In genomic region chrX:16288492-16288964, dm6 we compare ENCODE assay signal across 1 fruit fly cellular context.
TF ChIP-seq lines count a peak whose summit lies in the region.

CG32576 (minus strand) TSS chrX:16288533.
caz (plus strand) TSS chrX:16288810.

TF ChIP-seq in whole organism, embryonic, 481 proteins besides CTCF, POLR2A, EP300 and RAD21 (continued from another document and continues in another):
- TF ChIP-seq dan (GFP tag; IDR thresholded peaks at IDR 0.05; lab: Robert Waterston, UW): no peak
- no peak for TF ChIP-seq Dek (tag; optimal IDR thresholded peaks at IDR 0.05; lab: Kevin White, UChicago)
- no peak for TF ChIP-seq eyg (GFP tag; optimal IDR thresholded peaks at IDR 0.05; lab: Kevin White, UChicago)
- no peak for TF ChIP-seq aop (GFP tag; IDR thresholded peaks at IDR 0.05; lab: Robert Waterston, UW)
- no peak for TF ChIP-seq HmgD (GFP tag; optimal IDR thresholded peaks at IDR 0.05; lab: Kevin White, UChicago)
- no peak for TF ChIP-seq Kr (GFP tag; optimal IDR thresholded peaks at IDR 0.05; lab: Kevin White, UChicago)
- TF ChIP-seq CG11398 (GFP tag; optimal IDR thresholded peaks at IDR 0.05; lab: Kevin White, UChicago): no peak
- TF ChIP-seq fu2 (GFP tag; optimal IDR thresholded peaks at IDR 0.05; lab: Kevin White, UChicago): no peak
- no peak for TF ChIP-seq CG3407 (GFP tag; optimal IDR thresholded peaks at IDR 0.05; lab: Kevin White, UChicago)
- TF ChIP-seq CG9609 (GFP tag; optimal IDR thresholded peaks at IDR 0.05; lab: Kevin White, UChicago): no peak
- no peak for TF ChIP-seq E2f1 (GFP tag; IDR thresholded peaks at IDR 0.05; lab: Robert Waterston, UW)
- TF ChIP-seq Dip3 (GFP tag; optimal IDR thresholded peaks at IDR 0.05; lab: Kevin White, UChicago): peak; percentile 7
- TF ChIP-seq Dad (GFP tag; optimal IDR thresholded peaks at IDR 0.05; lab: Kevin White, UChicago): no peak
- peak; percentile 61 for TF ChIP-seq CG12391 (tag; optimal IDR thresholded peaks at IDR 0.05; lab: Kevin White, UChicago)
- TF ChIP-seq C15 (GFP tag; IDR thresholded peaks at IDR 0.05; lab: Robert Waterston, UW): no peak
- no peak for TF ChIP-seq CG13123 (GFP tag; optimal IDR thresholded peaks at IDR 0.05; lab: Kevin White, UChicago)
- TF ChIP-seq chinmo (GFP tag; IDR thresholded peaks at IDR 0.05; lab: Robert Waterston, UW; ENCODE audit: partially characterized antibody): no peak
- TF ChIP-seq HLH4C (GFP tag; IDR thresholded peaks at IDR 0.05; lab: Robert Waterston, UW; ENCODE audit: partially characterized antibody): peak; percentile 55; the same call in 2 of the 3 replicates
- no peak for TF ChIP-seq CG6765 (GFP tag; optimal IDR thresholded peaks at IDR 0.05; lab: Kevin White, UChicago)
- no peak for TF ChIP-seq en (GFP tag; optimal IDR thresholded peaks at IDR 0.05; lab: Kevin White, UChicago)
- no peak for TF ChIP-seq CG18764 (GFP tag; optimal IDR thresholded peaks at IDR 0.05; lab: Kevin White, UChicago)
- TF ChIP-seq CG6689 (GFP tag; IDR thresholded peaks at IDR 0.05; lab: Robert Waterston, UW): 0 out of 2 replicates have a peak, but pooled peaks have one; percentile 11
- no peak for TF ChIP-seq insv (GFP tag; optimal IDR thresholded peaks at IDR 0.05; lab: Kevin White, UChicago)
- no peak for TF ChIP-seq CrebB (tag; optimal IDR thresholded peaks at IDR 0.05; lab: Kevin White, UChicago)
- no peak for TF ChIP-seq Gug (GFP tag; IDR thresholded peaks at IDR 0.05; lab: Robert Waterston, UW)
- TF ChIP-seq Lim3 (GFP tag; IDR thresholded peaks at IDR 0.05; lab: Robert Waterston, UW): no peak
- TF ChIP-seq sd (tag; optimal IDR thresholded peaks at IDR 0.05; lab: Kevin White, UChicago): peak; percentile 81
- TF ChIP-seq BtbVII (GFP tag; optimal IDR thresholded peaks at IDR 0.05; lab: Kevin White, UChicago): no peak
- TF ChIP-seq wek (GFP tag; optimal IDR thresholded peaks at IDR 0.05; lab: Kevin White, UChicago): no peak
- peak in 1 of 2 experiments; percentile 12 for TF ChIP-seq Pdp1 (GFP tag; optimal IDR thresholded peaks at IDR 0.05; lab: Kevin White, UChicago)
- TF ChIP-seq Dp (GFP tag; optimal IDR thresholded peaks at IDR 0.05; lab: Kevin White, UChicago): peak; percentile 50
- TF ChIP-seq CG6854 (GFP tag; optimal IDR thresholded peaks at IDR 0.05; lab: Kevin White, UChicago): no peak
- TF ChIP-seq kah (GFP tag; optimal IDR thresholded peaks at IDR 0.05; lab: Kevin White, UChicago): no peak
- no peak for TF ChIP-seq CG12236 (GFP tag; optimal IDR thresholded peaks at IDR 0.05; lab: Kevin White, UChicago)
- no peak for TF ChIP-seq CG11695 (GFP tag; IDR thresholded peaks at IDR 0.05; lab: Robert Waterston, UW)
- no peak for TF ChIP-seq Poxn (GFP tag; IDR thresholded peaks at IDR 0.05; lab: Robert Waterston, UW)
- no peak for TF ChIP-seq CG3065 (GFP tag; optimal IDR thresholded peaks at IDR 0.05; lab: Kevin White, UChicago)
- peak; percentile 22 for TF ChIP-seq twi (tag; optimal IDR thresholded peaks at IDR 0.05; lab: Kevin White, UChicago)
- TF ChIP-seq CG5953 (GFP tag; IDR thresholded peaks at IDR 0.05; lab: Robert Waterston, UW): no peak
- TF ChIP-seq maf-S (GFP tag; optimal IDR thresholded peaks at IDR 0.05; lab: Kevin White, UChicago): no peak
- no peak for TF ChIP-seq H2.0 (GFP tag; IDR thresholded peaks at IDR 0.05; lab: Robert Waterston, UW)
- TF ChIP-seq CG7928 (GFP tag; optimal IDR thresholded peaks at IDR 0.05; lab: Kevin White, UChicago): peak; percentile 95
- TF ChIP-seq CG8765 (GFP tag; IDR thresholded peaks at IDR 0.05; lab: Robert Waterston, UW): no peak
- TF ChIP-seq CG15011 (GFP tag; optimal IDR thresholded peaks at IDR 0.05; lab: Kevin White, UChicago): no peak
- peak; percentile 15 for TF ChIP-seq vfl (GFP tag; optimal IDR thresholded peaks at IDR 0.05; lab: Kevin White, UChicago)
- TF ChIP-seq CG7556 (GFP tag; optimal IDR thresholded peaks at IDR 0.05; lab: Kevin White, UChicago): peak; percentile 32
- TF ChIP-seq CG11504 (tag; optimal IDR thresholded peaks at IDR 0.05; lab: Kevin White, UChicago): no peak
- no peak for TF ChIP-seq ab (GFP tag; optimal IDR thresholded peaks at IDR 0.05; lab: Kevin White, UChicago)
- peak; percentile 64 for TF ChIP-seq CG16813 (GFP tag; IDR thresholded peaks at IDR 0.05; lab: Robert Waterston, UW; ENCODE audit: partially characterized antibody)
- TF ChIP-seq so (GFP tag; IDR thresholded peaks at IDR 0.05; lab: Robert Waterston, UW): no peak
- peak; percentile 40 for TF ChIP-seq lilli (GFP tag; optimal IDR thresholded peaks at IDR 0.05; lab: Kevin White, UChicago)
- 0 out of 3 replicates have a peak, but pooled peaks have one; percentile 34 for TF ChIP-seq ken (GFP tag; IDR thresholded peaks at IDR 0.05; lab: Robert Waterston, UW)
- TF ChIP-seq Fer1 (GFP tag; optimal IDR thresholded peaks at IDR 0.05; lab: Kevin White, UChicago): no peak
- peak; percentile 52 for TF ChIP-seq B-H2 (GFP tag; optimal IDR thresholded peaks at IDR 0.05; lab: Kevin White, UChicago)
- peak; percentile 35 for TF ChIP-seq nerfin-1 (tag; optimal IDR thresholded peaks at IDR 0.05; lab: Kevin White, UChicago)
- TF ChIP-seq mld (GFP tag; IDR thresholded peaks at IDR 0.05; lab: Robert Waterston, UW; ENCODE audit: partially characterized antibody): no peak
- no peak for TF ChIP-seq HHEX (GFP tag; optimal IDR thresholded peaks at IDR 0.05; lab: Kevin White, UChicago)
- peak; percentile 7 for TF ChIP-seq Chrac-16 (GFP tag; optimal IDR thresholded peaks at IDR 0.05; lab: Kevin White, UChicago)
- TF ChIP-seq CG17912 (GFP tag; optimal IDR thresholded peaks at IDR 0.05; lab: Kevin White, UChicago): no peak
- TF ChIP-seq CG9797 (GFP tag; optimal IDR thresholded peaks at IDR 0.05; lab: Kevin White, UChicago): peak; percentile 23
- no peak for TF ChIP-seq Tbp (GFP tag; optimal IDR thresholded peaks at IDR 0.05; lab: Kevin White, UChicago)
- TF ChIP-seq Hr3 (GFP tag; optimal IDR thresholded peaks at IDR 0.05; lab: Kevin White, UChicago): peak; percentile 37
- no peak for TF ChIP-seq CG4328 (GFP tag; optimal IDR thresholded peaks at IDR 0.05; lab: Kevin White, UChicago)
- TF ChIP-seq psq (GFP tag; optimal IDR thresholded peaks at IDR 0.05; lab: Kevin White, UChicago): no peak
- no peak for TF ChIP-seq grn (GFP tag; optimal IDR thresholded peaks at IDR 0.05; lab: Kevin White, UChicago)
- TF ChIP-seq CG34224 (GFP tag; IDR thresholded peaks at IDR 0.05; lab: Robert Waterston, UW; ENCODE audit: partially characterized antibody): peak; percentile 60
- TF ChIP-seq al (GFP tag; IDR thresholded peaks at IDR 0.05; lab: Robert Waterston, UW): no peak
- TF ChIP-seq CG13424 (tag; optimal IDR thresholded peaks at IDR 0.05; lab: Kevin White, UChicago): peak; percentile 59
- TF ChIP-seq Hsf (GFP tag; optimal IDR thresholded peaks at IDR 0.05; lab: Kevin White, UChicago): peak; percentile 4
- TF ChIP-seq bab2 (GFP tag; optimal IDR thresholded peaks at IDR 0.05; lab: Kevin White, UChicago): no peak
- TF ChIP-seq CG31388 (GFP tag; optimal IDR thresholded peaks at IDR 0.05; lab: Kevin White, UChicago): no peak
- peak; percentile 60 for TF ChIP-seq trem (tag; optimal IDR thresholded peaks at IDR 0.05; lab: Kevin White, UChicago)
- peak; percentile 83 for TF ChIP-seq CG12659 (GFP tag; optimal IDR thresholded peaks at IDR 0.05; lab: Kevin White, UChicago)
- TF ChIP-seq CG6813 (GFP tag; optimal IDR thresholded peaks at IDR 0.05; lab: Kevin White, UChicago): no peak
- TF ChIP-seq CG34422 (GFP tag; IDR thresholded peaks at IDR 0.05; lab: Robert Waterston, UW): 0 out of 3 replicates have a peak, but pooled peaks have one; percentile 9
- peak; percentile 30 for TF ChIP-seq pho (GFP tag; optimal IDR thresholded peaks at IDR 0.05; lab: Kevin White, UChicago)
- no peak for TF ChIP-seq Ssrp (tag; optimal IDR thresholded peaks at IDR 0.05; lab: Kevin White, UChicago)
- no peak for TF ChIP-seq ERR (GFP tag; optimal IDR thresholded peaks at IDR 0.05; lab: Kevin White, UChicago)
- TF ChIP-seq CG10462 (GFP tag; optimal IDR thresholded peaks at IDR 0.05; lab: Kevin White, UChicago): no peak
- TF ChIP-seq Stat92E (GFP tag; optimal IDR thresholded peaks at IDR 0.05; lab: Kevin White, UChicago): no peak
- TF ChIP-seq CG17186 (GFP tag; optimal IDR thresholded peaks at IDR 0.05; lab: Kevin White, UChicago): peak; percentile 13
- TF ChIP-seq disco-r (GFP tag; optimal IDR thresholded peaks at IDR 0.05; lab: Kevin White, UChicago): no peak
- no peak for TF ChIP-seq Side (GFP tag; optimal IDR thresholded peaks at IDR 0.05; lab: Kevin White, UChicago)
- no peak for TF ChIP-seq CG6175 (GFP tag; IDR thresholded peaks at IDR 0.05; lab: Robert Waterston, UW)
- no peak for TF ChIP-seq bigmax (GFP tag; optimal IDR thresholded peaks at IDR 0.05; lab: Kevin White, UChicago)
- no peak for TF ChIP-seq CG10274 (GFP tag; optimal IDR thresholded peaks at IDR 0.05; lab: Kevin White, UChicago)
- peak; percentile 60 for TF ChIP-seq CG3847 (GFP tag; IDR thresholded peaks at IDR 0.05; lab: Robert Waterston, UW)
- TF ChIP-seq CG11247 (GFP tag; IDR thresholded peaks at IDR 0.05; lab: Robert Waterston, UW): no peak
- TF ChIP-seq esg (GFP tag; conservative IDR thresholded peaks at IDR 0.05; lab: Robert Waterston, UW): no peak
- TF ChIP-seq CG8944 (GFP tag; optimal IDR thresholded peaks at IDR 0.05; lab: Kevin White, UChicago): no peak
- TF ChIP-seq CG1832 (GFP tag; optimal IDR thresholded peaks at IDR 0.05; lab: Kevin White, UChicago): no peak
- no peak for TF ChIP-seq CG16779 (GFP tag; IDR thresholded peaks at IDR 0.05; lab: Robert Waterston, UW)
- no peak for TF ChIP-seq Aef1 (GFP tag; IDR thresholded peaks at IDR 0.05; lab: Robert Waterston, UW)
- no peak for TF ChIP-seq lov (optimal IDR thresholded peaks at IDR 0.05; lab: Kevin White, UChicago)
- TF ChIP-seq lov (GFP tag; IDR thresholded peaks at IDR 0.05; lab: Robert Waterston, UW): no peak
- no peak for TF ChIP-seq ase (GFP tag; IDR thresholded peaks at IDR 0.05; lab: Robert Waterston, UW)
- no peak for TF ChIP-seq Dfd (GFP tag; optimal IDR thresholded peaks at IDR 0.05; lab: Kevin White, UChicago)
- TF ChIP-seq Neu2 (GFP tag; optimal IDR thresholded peaks at IDR 0.05; lab: Kevin White, UChicago; ENCODE audit: borderline replicate concordance): no peak
- no peak for TF ChIP-seq NFAT (GFP tag; IDR thresholded peaks at IDR 0.05; lab: Robert Waterston, UW)
- TF ChIP-seq schlank (tag; optimal IDR thresholded peaks at IDR 0.05; lab: Kevin White, UChicago): no peak
- TF ChIP-seq CG1602 (GFP tag; optimal IDR thresholded peaks at IDR 0.05; lab: Kevin White, UChicago): no peak
- no peak for TF ChIP-seq ssp (GFP tag; IDR thresholded peaks at IDR 0.05; lab: Robert Waterston, UW)
- no peak for TF ChIP-seq run (tag; optimal IDR thresholded peaks at IDR 0.05; lab: Kevin White, UChicago)
- TF ChIP-seq CG7839 (tag; optimal IDR thresholded peaks at IDR 0.05; lab: Kevin White, UChicago): no peak
- TF ChIP-seq Hr39 (optimal IDR thresholded peaks at IDR 0.05; lab: Kevin White, UChicago): no peak
- no peak for TF ChIP-seq ranshi (GFP tag; IDR thresholded peaks at IDR 0.05; lab: Robert Waterston, UW)
- no peak for TF ChIP-seq GATAe (GFP tag; conservative IDR thresholded peaks at IDR 0.05; lab: Robert Waterston, UW)
- peak; percentile 61 for TF ChIP-seq exex (tag; optimal IDR thresholded peaks at IDR 0.05; lab: Kevin White, UChicago)
- TF ChIP-seq CG8388 (GFP tag; optimal IDR thresholded peaks at IDR 0.05; lab: Kevin White, UChicago): no peak
- no peak for TF ChIP-seq slou (GFP tag; optimal IDR thresholded peaks at IDR 0.05; lab: Kevin White, UChicago)
- no peak for TF ChIP-seq CG10209 (GFP tag; optimal IDR thresholded peaks at IDR 0.05; lab: Kevin White, UChicago)
- TF ChIP-seq CG17361 (GFP tag; IDR thresholded peaks at IDR 0.05; lab: Robert Waterston, UW): peak; percentile 70; the same call in 2 of the 3 replicates
- TF ChIP-seq CG6683 (GFP tag; optimal IDR thresholded peaks at IDR 0.05; lab: Kevin White, UChicago): no peak
- TF ChIP-seq oc (tag; optimal IDR thresholded peaks at IDR 0.05; lab: Kevin White, UChicago): no peak
- peak; percentile 22 for TF ChIP-seq tin (GFP tag; optimal IDR thresholded peaks at IDR 0.05; lab: Kevin White, UChicago)
- peak; percentile 23 for TF ChIP-seq CG1603 (tag; optimal IDR thresholded peaks at IDR 0.05; lab: Kevin White, UChicago)
- TF ChIP-seq emc (GFP tag; optimal IDR thresholded peaks at IDR 0.05; lab: Kevin White, UChicago): no peak
- TF ChIP-seq CG15269 (tag; optimal IDR thresholded peaks at IDR 0.05; lab: Kevin White, UChicago): peak; percentile 22
- no peak for TF ChIP-seq TFAM (GFP tag; optimal IDR thresholded peaks at IDR 0.05; lab: Kevin White, UChicago)
- no peak for TF ChIP-seq Hmx (GFP tag; optimal IDR thresholded peaks at IDR 0.05; lab: Kevin White, UChicago)
- TF ChIP-seq CG4404 (GFP tag; IDR thresholded peaks at IDR 0.05; lab: Robert Waterston, UW): no peak; the same call in 1 of the 2 replicates
- TF ChIP-seq CG14710 (tag; optimal IDR thresholded peaks at IDR 0.05; lab: Kevin White, UChicago): peak; percentile 81
- TF ChIP-seq CG17612 (GFP tag; IDR thresholded peaks at IDR 0.05; lab: Robert Waterston, UW): no peak
- TF ChIP-seq Xrp1 (GFP tag; IDR thresholded peaks at IDR 0.05; lab: Robert Waterston, UW): peak; percentile 36; the same call in 1 of the 2 replicates
- TF ChIP-seq CG18011 (GFP tag; optimal IDR thresholded peaks at IDR 0.05; lab: Kevin White, UChicago): peak; percentile 40
- no peak for TF ChIP-seq Rx (GFP tag; IDR thresholded peaks at IDR 0.05; lab: Robert Waterston, UW)
- no peak for TF ChIP-seq Awh (GFP tag; IDR thresholded peaks at IDR 0.05; lab: Robert Waterston, UW)
- no peak for TF ChIP-seq CG31365 (tag; optimal IDR thresholded peaks at IDR 0.05; lab: Kevin White, UChicago)
- no peak for TF ChIP-seq gcm (GFP tag; optimal IDR thresholded peaks at IDR 0.05; lab: Kevin White, UChicago)
- TF ChIP-seq pzg (GFP tag; optimal IDR thresholded peaks at IDR 0.05; lab: Kevin White, UChicago): peak; percentile 67
- peak; percentile 24 for TF ChIP-seq Antp (GFP tag; optimal IDR thresholded peaks at IDR 0.05; lab: Kevin White, UChicago)
- no peak for TF ChIP-seq Bteb2 (GFP tag; optimal IDR thresholded peaks at IDR 0.05; lab: Kevin White, UChicago)
- TF ChIP-seq CG33557 (GFP tag; optimal IDR thresholded peaks at IDR 0.05; lab: Kevin White, UChicago): peak; percentile 25
- TF ChIP-seq fru (optimal IDR thresholded peaks at IDR 0.05; lab: Kevin White, UChicago): no peak
- TF ChIP-seq CG10654 (GFP tag; optimal IDR thresholded peaks at IDR 0.05; lab: Kevin White, UChicago): peak; percentile 6
- no peak for TF ChIP-seq nau (GFP tag; optimal IDR thresholded peaks at IDR 0.05; lab: Kevin White, UChicago)
- TF ChIP-seq CG12769 (tag; optimal IDR thresholded peaks at IDR 0.05; lab: Kevin White, UChicago): no peak
